Worm (Caenorhabditis elegans): Measurements from ENCODE around the gene frg-1.

Gene frg-1

DNA sequence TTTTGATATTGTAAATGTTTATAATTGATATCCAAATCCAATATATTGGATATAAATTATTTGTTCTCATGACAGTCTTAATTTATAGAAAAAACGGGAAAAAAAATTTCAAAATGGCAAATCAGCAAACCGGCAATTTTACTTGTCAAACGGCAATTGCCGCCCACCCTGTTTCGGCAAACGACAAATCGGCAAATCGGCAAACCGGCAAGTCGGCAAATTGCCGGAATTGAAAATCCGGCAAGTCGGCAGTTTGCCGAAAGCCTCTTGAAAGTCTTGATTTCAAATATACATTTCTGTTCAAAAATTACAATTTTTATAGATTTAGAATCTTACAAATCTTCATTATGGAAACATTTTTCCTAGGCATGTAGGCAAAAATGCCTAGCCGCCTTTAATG lies 49.0 kb downstream of the frg-1 start:
- no peak for TF ChIP-seq nhr-71 (tag; optimal IDR thresholded peaks at IDR 0.05)
- no peak for TF ChIP-seq xbp-1 (tag; optimal IDR thresholded peaks at IDR 0.05)
- TF ChIP-seq efl-1 (optimal IDR thresholded peaks at IDR 0.05), result no peak
- peak in 1 of 2 experiments; percentile 53 for TF ChIP-seq efl-1 (GFP tag; optimal IDR thresholded peaks at IDR 0.05 in 1 of 2)

DNA sequence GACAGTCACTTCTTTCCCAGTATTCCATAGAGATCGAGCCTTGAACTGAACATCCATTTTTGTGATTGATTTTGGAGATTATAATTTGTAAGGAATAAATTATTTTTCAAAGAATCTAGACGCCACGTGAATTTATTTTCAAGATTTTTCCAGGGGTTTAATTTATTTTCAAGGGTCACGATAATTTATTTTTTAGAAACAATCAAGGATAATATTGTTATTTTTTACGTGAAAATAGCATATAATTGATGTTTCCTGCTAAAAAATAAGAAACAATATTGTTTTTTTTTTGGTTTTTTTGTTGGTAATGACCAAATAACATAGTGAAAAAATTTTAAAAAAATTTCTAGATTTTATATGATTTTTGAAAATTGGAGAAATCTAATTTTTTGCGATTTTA lies 50.6 kb downstream of the frg-1 start, which contains the start of gene F14F7.4:
Gene F14F7.4, minus strand, starts transcription at position 101 of the 400 bp plus-strand sequence.
- TF ChIP-seq elt-2 (tag; optimal IDR thresholded peaks at IDR 0.05) (no peak), irx-1 (tag; optimal IDR thresholded peaks at IDR 0.05) (no peak)

Data from whole organism, L1 larva.